Worm (Caenorhabditis elegans) whole organism, young adult: ENCODE results near the gene clec-26.

Experiments
- B0019.2 ChIP-seq: fragments of 200-800 bp; sonication (Bioruptor generic); conservative IDR thresholded peaks from 2 replicates; pipeline ENCODE4 v1.3.6; 2022; ENCODE audit warnings: missing genetic modification reagents, missing genetic modification characterization, missing compliant biosample characterization
- B0261.1 ChIP-seq: sonication (generic microtip); optimal IDR thresholded peaks from 2 replicates; lab custom pipeline; 2016; ENCODE audit warnings: mild to moderate bottlenecking, missing genetic modification characterization, moderate library complexity, missing compliant biosample characterization
- B0336.3 ChIP-seq: fragments of 200-800 bp; sonication (Bioruptor generic); IDR thresholded peaks from 2 replicates; pipeline ENCODE4 v1.3.6; 2022; ENCODE audit warnings: missing genetic modification characterization, missing compliant biosample characterization
- C06A6.2 ChIP-seq: fragments of 200-800 bp; sonication (Bioruptor generic); conservative IDR thresholded peaks from 2 replicates; pipeline ENCODE4 v1.3.6; 2022; ENCODE audit warnings: missing genetic modification characterization, missing compliant biosample characterization
- D2030.7 ChIP-seq: fragments of 200-800 bp; sonication (Bioruptor generic); IDR thresholded peaks from 2 replicates; pipeline ENCODE4 v1.3.6; 2022; ENCODE audit warnings: missing genetic modification reagents, missing genetic modification characterization, missing compliant biosample characterization
- F10E7.11 ChIP-seq: sonication (generic microtip); optimal IDR thresholded peaks from 2 replicates; lab custom pipeline; 2017; ENCODE audit warnings: mild to moderate bottlenecking, missing genetic modification characterization, moderate library complexity, missing compliant biosample characterization
- F39B2.1 ChIP-seq: fragments of 200-800 bp; sonication (Bioruptor generic); IDR thresholded peaks from 2 replicates; pipeline ENCODE4 v1.3.6; 2022; ENCODE audit warnings: missing genetic modification reagents, missing genetic modification characterization, missing compliant biosample characterization
- F55B11.4 ChIP-seq: sonication (generic microtip); optimal IDR thresholded peaks from 2 replicates; lab custom pipeline; 2016; ENCODE audit warnings: missing compliant biosample characterization, missing genetic modification characterization, borderline replicate concordance; ENCODE audit not compliant: insufficient read depth
- T26A5.8 ChIP-seq: sonication (generic microtip); optimal IDR thresholded peaks from 2 replicates; lab custom pipeline; 2016; ENCODE audit warnings: missing genetic modification characterization, missing compliant biosample characterization
- ZK185.1 ChIP-seq: sonication (generic microtip); optimal IDR thresholded peaks from 2 replicates; lab custom pipeline; 2016; ENCODE audit warnings: mild to moderate bottlenecking, missing genetic modification characterization, missing compliant biosample characterization; ENCODE audit not compliant: poor library complexity, severe bottlenecking
- aptf-3 ChIP-seq: fragments of 200-800 bp; sonication (Bioruptor generic); IDR thresholded peaks from 2 replicates; pipeline ENCODE4 v1.3.6; 2022; ENCODE audit warnings: missing genetic modification characterization, missing compliant biosample characterization
- attf-3 ChIP-seq: fragments of 200-800 bp; sonication (Bioruptor generic); conservative IDR thresholded peaks from 2 replicates; pipeline ENCODE4 v1.3.6; 2022; ENCODE audit warnings: missing genetic modification reagents, missing genetic modification characterization, missing compliant biosample characterization
- attf-5 ChIP-seq: fragments of 200-800 bp; sonication (Bioruptor generic); optimal IDR thresholded peaks from 2 replicates; lab custom pipeline; 2018; ENCODE audit warnings: mild to moderate bottlenecking, missing genetic modification characterization, missing compliant biosample characterization
- attf-6 ChIP-seq: fragments of 200-800 bp; sonication (Bioruptor generic); IDR thresholded peaks from 2 replicates; pipeline ENCODE4 v1.3.6; 2022; ENCODE audit warnings: missing genetic modification reagents, missing genetic modification characterization, missing compliant biosample characterization
- ccch-3 ChIP-seq: fragments of 200-800 bp; sonication (Bioruptor generic); optimal IDR thresholded peaks from 2 replicates; lab custom pipeline; 2018; ENCODE audit warnings: mild to moderate bottlenecking, missing genetic modification characterization, missing compliant biosample characterization
- ceh-27 ChIP-seq: fragments of 200-800 bp; sonication (Bioruptor generic); optimal IDR thresholded peaks from 2 replicates; lab custom pipeline; 2018; ENCODE audit warnings: mild to moderate bottlenecking, missing genetic modification characterization, moderate library complexity, missing compliant biosample characterization
- ceh-40 ChIP-seq: fragments of 200-800 bp; sonication (Bioruptor generic); IDR thresholded peaks from 2 replicates; pipeline ENCODE4 v1.3.6; 2022; ENCODE audit warnings: missing genetic modification characterization, missing compliant biosample characterization
- ceh-79 ChIP-seq: sonication (generic microtip); optimal IDR thresholded peaks from 2 replicates; lab custom pipeline; 2017; ENCODE audit warnings: mild to moderate bottlenecking, missing genetic modification characterization, missing compliant biosample characterization
- chd-7 ChIP-seq: sonication (generic microtip); optimal IDR thresholded peaks from 2 replicates; lab custom pipeline; 2016; ENCODE audit warnings: mild to moderate bottlenecking, missing genetic modification characterization, moderate library complexity, missing compliant biosample characterization
- egrh-3 ChIP-seq: fragments of 200-800 bp; sonication (Bioruptor generic); IDR thresholded peaks from 2 replicates; pipeline ENCODE4 v1.3.6; 2022; ENCODE audit warnings: missing genetic modification reagents, missing genetic modification characterization, missing compliant biosample characterization
- gei-17 ChIP-seq: fragments of 200-800 bp; sonication (Bioruptor generic); optimal IDR thresholded peaks from 2 replicates; lab custom pipeline; 2018; ENCODE audit warnings: mild to moderate bottlenecking, missing genetic modification characterization, missing compliant biosample characterization
- him-1 ChIP-seq: sonication (generic microtip); optimal IDR thresholded peaks from 2 replicates; lab custom pipeline; 2016; ENCODE audit warnings: missing genotype, missing genetic modification reagents, missing genetic modification characterization, missing compliant biosample characterization
- let-607 ChIP-seq, 2 experiments: fragments of 200-800 bp in 1 of 2; sonication (Bioruptor generic) in 1 of 2; sonication (generic microtip) in 1 of 2; optimal IDR thresholded peaks; 2 replicates each; lab custom pipeline; 2016 to 2018; ENCODE audit warnings: mild to moderate bottlenecking in 2 of 2, missing compliant biosample characterization in 2 of 2, missing genetic modification characterization in 2 of 2, moderate library complexity in 2 of 2, missing genotype in 1 of 2
- lir-1 ChIP-seq: fragments of 200-800 bp; sonication (Bioruptor generic); conservative IDR thresholded peaks from 2 replicates; pipeline ENCODE4 v1.3.6; 2022; ENCODE audit warnings: missing genetic modification reagents, missing genetic modification characterization, missing compliant biosample characterization
- lsl-1 ChIP-seq: fragments of 200-800 bp; sonication (Bioruptor generic); optimal IDR thresholded peaks from 2 replicates; lab custom pipeline; 2018; ENCODE audit warnings: mild to moderate bottlenecking, missing genetic modification characterization, moderate library complexity, missing compliant biosample characterization
- madf-10 ChIP-seq: sonication (generic microtip); optimal IDR thresholded peaks from 2 replicates; lab custom pipeline; 2016; ENCODE audit warnings: mild to moderate bottlenecking, missing genetic modification characterization, missing compliant biosample characterization
- madf-3 ChIP-seq: fragments of 200-800 bp; sonication (Bioruptor generic); IDR thresholded peaks from 2 replicates; pipeline ENCODE4 v1.3.6; 2022; ENCODE audit warnings: missing genetic modification reagents, missing genetic modification characterization, missing compliant biosample characterization
- madf-6 ChIP-seq: fragments of 200-800 bp; sonication (Bioruptor generic); IDR thresholded peaks from 2 replicates; pipeline ENCODE4 v1.3.6; 2022; ENCODE audit warnings: missing genetic modification reagents, missing genetic modification characterization, missing compliant biosample characterization
- mcd-1 ChIP-seq: fragments of 200-800 bp; sonication (Bioruptor generic); IDR thresholded peaks from 2 replicates; pipeline ENCODE4 v1.3.6; 2022; ENCODE audit warnings: missing genetic modification reagents, missing genetic modification characterization, missing compliant biosample characterization
- nfya-2 ChIP-seq: fragments of 200-800 bp; sonication (Bioruptor generic); IDR thresholded peaks from 2 replicates; pipeline ENCODE4 v1.3.6; 2022; ENCODE audit warnings: missing genetic modification reagents, missing genetic modification characterization, missing compliant biosample characterization
- nhr-27 ChIP-seq: fragments of 200-800 bp; sonication (Bioruptor generic); optimal IDR thresholded peaks from 2 replicates; lab custom pipeline; 2018; ENCODE audit warnings: mild to moderate bottlenecking, missing genetic modification characterization, moderate library complexity, missing compliant biosample characterization
- nhr-80 ChIP-seq: sonication (generic microtip); optimal IDR thresholded peaks from 2 replicates; lab custom pipeline; 2016; ENCODE audit warnings: missing genetic modification characterization, missing compliant biosample characterization
- nhr-90 ChIP-seq: sonication (generic microtip); optimal IDR thresholded peaks from 2 replicates; lab custom pipeline; 2016; ENCODE audit warnings: missing genotype, mild to moderate bottlenecking, missing genetic modification characterization, missing compliant biosample characterization
- rec-8 ChIP-seq, 2 experiments: sonication (generic microtip); optimal IDR thresholded peaks; 2 replicates each; lab custom pipeline; 2016; ENCODE audit warnings: mild to moderate bottlenecking in 2 of 2, missing genetic modification characterization in 2 of 2, missing genetic modification reagents in 2 of 2, missing genotype in 2 of 2, missing biosample characterization in 1 of 2, missing compliant biosample characterization in 1 of 2, moderate library complexity in 1 of 2
- repo-1 ChIP-seq: sonication (generic microtip); optimal IDR thresholded peaks from 2 replicates; lab custom pipeline; 2017; ENCODE audit warnings: mild to moderate bottlenecking, missing genetic modification characterization, missing compliant biosample characterization
- sea-2 ChIP-seq: fragments of 200-800 bp; sonication (Bioruptor generic); IDR thresholded peaks from 2 replicates; pipeline ENCODE4 v1.3.6; 2022; ENCODE audit warnings: missing genetic modification characterization, missing compliant biosample characterization
- somi-1 ChIP-seq: fragments of 200-800 bp; sonication (Bioruptor generic); optimal IDR thresholded peaks from 2 replicates; lab custom pipeline; 2018; ENCODE audit warnings: mild to moderate bottlenecking, missing genetic modification characterization, missing compliant biosample characterization
- tbx-9 ChIP-seq: sonication (generic microtip); optimal IDR thresholded peaks from 2 replicates; lab custom pipeline; 2016; ENCODE audit warnings: borderline replicate concordance, missing genetic modification characterization, inconsistent platforms, missing compliant biosample characterization
- tlf-1 ChIP-seq: fragments of 200-800 bp; sonication (Bioruptor generic); optimal IDR thresholded peaks from 2 replicates; lab custom pipeline; 2018; ENCODE audit warnings: mild to moderate bottlenecking, missing genetic modification characterization, missing compliant biosample characterization
- unc-62 ChIP-seq: fragments of 150-350 bp; optimal IDR thresholded peaks from 2 replicates; lab custom pipeline; 2014; ENCODE audit warnings: missing biosample characterization, missing genetic modification reagents, missing genetic modification characterization
- ztf-18 ChIP-seq: sonication (generic microtip); optimal IDR thresholded peaks from 2 replicates; lab custom pipeline; 2016; ENCODE audit warnings: missing genotype, mild to moderate bottlenecking, missing genetic modification characterization, missing compliant biosample characterization
- ztf-22 ChIP-seq: fragments of 200-800 bp; sonication (Bioruptor generic); optimal IDR thresholded peaks from 2 replicates; lab custom pipeline; 2018; ENCODE audit warnings: mild to moderate bottlenecking, missing genetic modification characterization, moderate library complexity, missing compliant biosample characterization
- ztf-28 ChIP-seq: fragments of 200-800 bp; sonication (Bioruptor generic); IDR thresholded peaks from 2 replicates; pipeline ENCODE4 v1.3.6; 2022; ENCODE audit warnings: missing genetic modification reagents, missing genetic modification characterization, missing compliant biosample characterization
- ztf-3 ChIP-seq: fragments of 200-800 bp; sonication (Bioruptor generic); optimal IDR thresholded peaks from 2 replicates; lab custom pipeline; 2018; ENCODE audit warnings: mild to moderate bottlenecking, missing genetic modification characterization, missing compliant biosample characterization

The clec-26 gene

ce11 chrV:16857977-16858479, 9.6 kb downstream of the clec-26 start, which contains the start of the genes clec-31 and clec-22:
Gene clec-31 (minus strand): TSS chrV:16858077.
Gene clec-22 (plus strand): TSS chrV:16858429.
- TF ChIP-seq him-1 (tag; lab: Kevin White, UChicago) (no peak), nhr-27 (no peak), ccch-3 (no peak), B0019.2 (GFP tag; lab: Robert Waterston, UW) (no peak), nfya-2 (GFP tag; lab: Robert Waterston, UW) (no peak), lsl-1 (GFP tag; lab: Kevin White, UChicago) (no peak), chd-7 (tag; lab: Kevin White, UChicago) (no peak), T26A5.8 (tag; lab: Kevin White, UChicago) (no peak), madf-6 (no peak), sea-2 (no peak), ZK185.1 (tag; lab: Kevin White, UChicago) (no peak), ztf-18 (tag; lab: Kevin White, UChicago) (no peak), ceh-79 (no peak), ceh-27 (no peak)

ce11 chrV:16861719-16862118, 13.3 kb downstream of the clec-26 start, which contains the start of the genes clec-32 and clec-24:
Gene clec-32 (minus strand): TSS chrV:16861819.
Gene clec-24 (plus strand): TSS chrV:16862012.
- TF ChIP-seq lir-1 (GFP tag; lab: Robert Waterston, UW): no peak
- no peak for TF ChIP-seq nhr-90 (tag; lab: Kevin White, UChicago)
- TF ChIP-seq attf-3 (GFP tag; lab: Robert Waterston, UW): no peak

ce11 chrV:16865404-16865803, 17.0 kb downstream of the clec-26 start, which contains the start of gene clec-28:
Gene clec-28 (plus strand): TSS chrV:16865704.
- TF ChIP-seq somi-1 (GFP tag; lab: Kevin White, UChicago) (no peak), gei-17 (GFP tag; lab: Kevin White, UChicago) (no peak), ceh-79 (no peak), madf-3 (GFP tag; lab: Robert Waterston, UW) (no peak), egrh-3 (GFP tag; lab: Robert Waterston, UW) (no peak), ztf-3 (GFP tag; lab: Kevin White, UChicago) (no peak), tlf-1 (GFP tag; lab: Kevin White, UChicago) (no peak), F39B2.1 (no peak), let-607 (tag; optimal IDR thresholded peaks at IDR 0.05; lab: Kevin White, UChicago) (no peak), attf-5 (no peak), F10E7.11 (no peak), ceh-40 (no peak), madf-10 (no peak), mcd-1 (no peak), rec-8 (tag; optimal IDR thresholded peaks at IDR 0.05; lab: Kevin White, UChicago) (no peak), madf-6 (no peak), attf-6 (GFP tag; lab: Robert Waterston, UW) (no peak), nhr-80 (tag; lab: Kevin White, UChicago) (no peak)
- TF ChIP-seq, all 124 proteins: peak for 0

- TF ChIP-seq aptf-3 (GFP tag; lab: Robert Waterston, UW): no peak
- no peak for TF ChIP-seq D2030.7 (GFP tag; lab: Robert Waterston, UW)
- no peak for TF ChIP-seq madf-3 (GFP tag; lab: Robert Waterston, UW)
- no peak for TF ChIP-seq mcd-1
- no peak for TF ChIP-seq F55B11.4 (tag; lab: Kevin White, UChicago)
- no peak for TF ChIP-seq ztf-28 (GFP tag; lab: Robert Waterston, UW)
- no peak for TF ChIP-seq chd-7 (tag; lab: Kevin White, UChicago)
- TF ChIP-seq C06A6.2 (GFP tag; lab: Robert Waterston, UW): no peak
- no peak for TF ChIP-seq unc-62 (GFP tag; lab: Kevin White, UChicago)
- TF ChIP-seq B0261.1 (tag; lab: Kevin White, UChicago): no peak
- TF ChIP-seq ceh-27: no peak
- TF ChIP-seq tbx-9 (tag; lab: Kevin White, UChicago): no peak
- TF ChIP-seq repo-1 (tag; lab: Kevin White, UChicago): no peak
- TF ChIP-seq ztf-22 (GFP tag; lab: Kevin White, UChicago): no peak
- no peak for TF ChIP-seq B0336.3 (GFP tag; lab: Robert Waterston, UW)
Measured at ce11 chrV:16869740-16870139, 21.3 kb downstream of the clec-26 start, which contains the start of gene clec-33. Gene clec-33 (minus strand): TSS chrV:16869840.
